Fruit fly (Drosophila melanogaster): ENCODE data around the gene gpp.

- no peak for TF ChIP-seq CG12768 (GFP tag; optimal IDR thresholded peaks at IDR 0.05)
- TF ChIP-seq CG11617 (GFP tag; optimal IDR thresholded peaks at IDR 0.05) = peak; percentile 23
- no peak for TF ChIP-seq CG33017 (tag; optimal IDR thresholded peaks at IDR 0.05)
- TF ChIP-seq pad (GFP tag; optimal IDR thresholded peaks at IDR 0.05) = no peak
- TF ChIP-seq cnc (optimal IDR thresholded peaks at IDR 0.05) = no peak
- no peak for TF ChIP-seq cic (GFP tag; optimal IDR thresholded peaks at IDR 0.05)
- peak; percentile 21 for TF ChIP-seq toe (GFP tag; optimal IDR thresholded peaks at IDR 0.05)
These were observed 49.7 kb downstream of the gpp start, which contains the start of gene CG9727 for dm6 chr3R:6456140-6457054.

Data from whole organism, adult.